Worm (Caenorhabditis elegans): ENCODE data around the gene C13A2.7.

The C13A2.7 gene

ce11 chrV:7313233-7313632 is 47.1 kb downstream of the C13A2.7 start, which contains the start of gene srx-6:
Gene srx-6 (minus strand): TSS chrV:7313333.
- TF ChIP-seq lin-11 (tag; optimal IDR thresholded peaks at IDR 0.05) (no peak), sma-3 (GFP tag; optimal IDR thresholded peaks at IDR 0.05) (no peak), unc-62 (GFP tag; optimal IDR thresholded peaks at IDR 0.05) (no peak), ceh-82 (tag; optimal IDR thresholded peaks at IDR 0.05) (no peak), egl-27 (tag; optimal IDR thresholded peaks at IDR 0.05) (no peak), skn-1 (tag; optimal IDR thresholded peaks at IDR 0.05) (no peak), nhr-23 (tag; optimal IDR thresholded peaks at IDR 0.05) (no peak), unc-55 (GFP tag; optimal IDR thresholded peaks at IDR 0.05) (no peak), ztf-1 (GFP tag; conservative IDR thresholded peaks at IDR 0.05) (no peak), lin-13 (GFP tag; optimal IDR thresholded peaks at IDR 0.05) (no peak), aly-2 (tag; optimal IDR thresholded peaks at IDR 0.05) (no peak), nhr-77 (tag; optimal IDR thresholded peaks at IDR 0.05) (no peak), nhr-129 (tag; optimal IDR thresholded peaks at IDR 0.05) (no peak), mab-5 (tag; optimal IDR thresholded peaks at IDR 0.05) (no peak), ztf-4 (tag; optimal IDR thresholded peaks at IDR 0.05) (no peak), R02D3.7 (tag; optimal IDR thresholded peaks at IDR 0.05) (no peak), elt-3 (tag; optimal IDR thresholded peaks at IDR 0.05) (no peak), gmeb-1 (tag; optimal IDR thresholded peaks at IDR 0.05) (no peak), nhr-25 (tag; optimal IDR thresholded peaks at IDR 0.05) (no peak)

Data from whole organism, L2 larva.